Worm (Caenorhabditis elegans) whole organism, young adult: Measurements from ENCODE around the gene C15F1.2.
A peak's percentile ranks its signal among the peaks of the same experiment; 100 is the strongest.

Source experiments
- B0019.2 ChIP-seq: fragments of 200-800 bp; sonication (Bioruptor generic); conservative IDR thresholded peaks from 2 replicates; pipeline ENCODE4 v1.3.6; 2022; ENCODE audit warnings: missing genetic modification reagents, missing genetic modification characterization, missing compliant biosample characterization
- B0035.1 ChIP-seq: sonication (generic microtip); optimal IDR thresholded peaks from 2 replicates; lab custom pipeline; 2016; ENCODE audit warnings: missing genetic modification characterization, mild to moderate bottlenecking, missing compliant biosample characterization, missing genotype, missing genetic modification reagents
- F37B4.10 ChIP-seq: fragments of 200-800 bp; sonication (Bioruptor generic); IDR thresholded peaks from 2 replicates; pipeline ENCODE4 v1.3.6; 2022; ENCODE audit warnings: missing genetic modification characterization, missing compliant biosample characterization
- F39B2.1 ChIP-seq: fragments of 200-800 bp; sonication (Bioruptor generic); IDR thresholded peaks from 2 replicates; pipeline ENCODE4 v1.3.6; 2022; ENCODE audit warnings: missing genetic modification reagents, missing genetic modification characterization, missing compliant biosample characterization
- K11D2.4 ChIP-seq: fragments of 200-800 bp; sonication (Bioruptor generic); IDR thresholded peaks from 2 replicates; pipeline ENCODE4 v1.3.6; 2022; ENCODE audit warnings: missing genetic modification reagents, missing genetic modification characterization, missing compliant biosample characterization
- Y53G8AR.9 ChIP-seq: fragments of 200-800 bp; sonication (Bioruptor generic); conservative IDR thresholded peaks from 2 replicates; pipeline ENCODE4 v1.3.6; 2022; ENCODE audit warnings: missing genetic modification reagents, missing genetic modification characterization, missing compliant biosample characterization
- Y67H2A.10 ChIP-seq: fragments of 200-800 bp; sonication (Bioruptor generic); conservative IDR thresholded peaks from 2 replicates; pipeline ENCODE4 v1.3.6; 2022; ENCODE audit warnings: missing genetic modification reagents, missing genetic modification characterization, missing compliant biosample characterization
- Y95B8A.8 ChIP-seq: fragments of 200-800 bp; sonication (Bioruptor generic); IDR thresholded peaks from 2 replicates; pipeline ENCODE4 v1.3.6; 2022; ENCODE audit warnings: missing genetic modification reagents, missing genetic modification characterization, missing compliant biosample characterization
- aptf-3 ChIP-seq: fragments of 200-800 bp; sonication (Bioruptor generic); IDR thresholded peaks from 2 replicates; pipeline ENCODE4 v1.3.6; 2022; ENCODE audit warnings: missing genetic modification characterization, missing compliant biosample characterization
- attf-5 ChIP-seq: fragments of 200-800 bp; sonication (Bioruptor generic); optimal IDR thresholded peaks from 2 replicates; lab custom pipeline; 2018; ENCODE audit warnings: mild to moderate bottlenecking, missing genetic modification characterization, missing compliant biosample characterization
- attf-6 ChIP-seq: fragments of 200-800 bp; sonication (Bioruptor generic); IDR thresholded peaks from 2 replicates; pipeline ENCODE4 v1.3.6; 2022; ENCODE audit warnings: missing genetic modification reagents, missing genetic modification characterization, missing compliant biosample characterization
- bed-1 ChIP-seq: fragments of 200-800 bp; sonication (Bioruptor generic); IDR thresholded peaks from 2 replicates; pipeline ENCODE4 v1.3.6; 2022; ENCODE audit warnings: missing genetic modification reagents, missing genetic modification characterization, missing compliant biosample characterization
- ccch-3 ChIP-seq: fragments of 200-800 bp; sonication (Bioruptor generic); optimal IDR thresholded peaks from 2 replicates; lab custom pipeline; 2018; ENCODE audit warnings: mild to moderate bottlenecking, missing genetic modification characterization, missing compliant biosample characterization
- ceh-100 ChIP-seq: fragments of 200-800 bp; sonication (Bioruptor generic); IDR thresholded peaks from 2 replicates; pipeline ENCODE4 v1.3.6; 2022; ENCODE audit warnings: missing genetic modification reagents, missing genetic modification characterization, missing compliant biosample characterization
- ceh-27 ChIP-seq: fragments of 200-800 bp; sonication (Bioruptor generic); optimal IDR thresholded peaks from 2 replicates; lab custom pipeline; 2018; ENCODE audit warnings: mild to moderate bottlenecking, missing genetic modification characterization, moderate library complexity, missing compliant biosample characterization
- ceh-40 ChIP-seq: fragments of 200-800 bp; sonication (Bioruptor generic); IDR thresholded peaks from 2 replicates; pipeline ENCODE4 v1.3.6; 2022; ENCODE audit warnings: missing genetic modification characterization, missing compliant biosample characterization
- dpl-1 ChIP-seq: fragments of 150-350 bp; optimal IDR thresholded peaks from 2 replicates; lab custom pipeline; 2014; ENCODE audit warnings: missing biosample characterization, missing genetic modification reagents, missing genetic modification characterization
- efl-1 ChIP-seq: fragments of 150-350 bp; optimal IDR thresholded peaks from 2 replicates; lab custom pipeline; 2014; ENCODE audit warnings: missing biosample characterization, missing genetic modification reagents, missing genetic modification characterization
- egl-18 ChIP-seq: fragments of 200-800 bp; sonication (Bioruptor generic); IDR thresholded peaks from 2 replicates; pipeline ENCODE4 v1.3.6; 2022; ENCODE audit warnings: missing genetic modification reagents, missing genetic modification characterization, missing compliant biosample characterization
- egrh-3 ChIP-seq: fragments of 200-800 bp; sonication (Bioruptor generic); IDR thresholded peaks from 2 replicates; pipeline ENCODE4 v1.3.6; 2022; ENCODE audit warnings: missing genetic modification reagents, missing genetic modification characterization, missing compliant biosample characterization
- ekl-4 ChIP-seq: fragments of 200-800 bp; sonication (Bioruptor generic); IDR thresholded peaks from 2 replicates; pipeline ENCODE4 v1.3.6; 2022; ENCODE audit warnings: missing genetic modification reagents, missing genetic modification characterization, missing compliant biosample characterization
- gei-17 ChIP-seq: fragments of 200-800 bp; sonication (Bioruptor generic); optimal IDR thresholded peaks from 2 replicates; lab custom pipeline; 2018; ENCODE audit warnings: mild to moderate bottlenecking, missing genetic modification characterization, missing compliant biosample characterization
- hlh-26 ChIP-seq: fragments of 200-800 bp; sonication (Bioruptor generic); conservative IDR thresholded peaks from 2 replicates; pipeline ENCODE4 v1.3.6; 2022; ENCODE audit warnings: missing genetic modification reagents, missing genetic modification characterization, missing compliant biosample characterization
- hmg-1.2 ChIP-seq: fragments of 200-800 bp; sonication (Bioruptor generic); IDR thresholded peaks from 2 replicates; pipeline ENCODE4 v1.3.6; 2022; ENCODE audit warnings: missing genetic modification reagents, missing genetic modification characterization, missing compliant biosample characterization
- hmg-20 ChIP-seq: fragments of 200-800 bp; sonication (Bioruptor generic); IDR thresholded peaks from 2 replicates; pipeline ENCODE4 v1.3.6; 2022; ENCODE audit warnings: missing genetic modification reagents, missing genetic modification characterization, missing compliant biosample characterization
- hsf-1 ChIP-seq: fragments of 200-800 bp; sonication (Bioruptor generic); IDR thresholded peaks from 2 replicates; pipeline ENCODE4 v1.3.6; 2022; ENCODE audit warnings: missing genetic modification reagents, missing genetic modification characterization, missing compliant biosample characterization
- lin-35 ChIP-seq, 3 experiments: fragments of 150-350 bp in 2 of 3; sonication (generic microtip) in 1 of 3; optimal IDR thresholded peaks; 2 replicates each; lab custom pipeline; 2014 to 2018; ENCODE audit warnings: missing biosample characterization in 3 of 3, missing genetic modification characterization in 3 of 3, missing genetic modification reagents in 3 of 3
- lin-54 ChIP-seq: fragments of 200-800 bp; sonication (Bioruptor generic); optimal IDR thresholded peaks from 2 replicates; lab custom pipeline; 2018; ENCODE audit warnings: mild to moderate bottlenecking, missing genetic modification characterization, missing compliant biosample characterization
- lir-1 ChIP-seq: fragments of 200-800 bp; sonication (Bioruptor generic); conservative IDR thresholded peaks from 2 replicates; pipeline ENCODE4 v1.3.6; 2022; ENCODE audit warnings: missing genetic modification reagents, missing genetic modification characterization, missing compliant biosample characterization
- lsl-1 ChIP-seq: fragments of 200-800 bp; sonication (Bioruptor generic); optimal IDR thresholded peaks from 2 replicates; lab custom pipeline; 2018; ENCODE audit warnings: mild to moderate bottlenecking, missing genetic modification characterization, moderate library complexity, missing compliant biosample characterization
- madf-6 ChIP-seq: fragments of 200-800 bp; sonication (Bioruptor generic); IDR thresholded peaks from 2 replicates; pipeline ENCODE4 v1.3.6; 2022; ENCODE audit warnings: missing genetic modification reagents, missing genetic modification characterization, missing compliant biosample characterization
- mcd-1 ChIP-seq: fragments of 200-800 bp; sonication (Bioruptor generic); IDR thresholded peaks from 2 replicates; pipeline ENCODE4 v1.3.6; 2022; ENCODE audit warnings: missing genetic modification reagents, missing genetic modification characterization, missing compliant biosample characterization
- mxl-1 ChIP-seq: sonication (generic microtip); optimal IDR thresholded peaks from 2 replicates; lab custom pipeline; 2016; ENCODE audit warnings: missing genetic modification characterization, missing compliant biosample characterization
- nfyb-1 ChIP-seq: fragments of 200-800 bp; sonication (Bioruptor generic); IDR thresholded peaks from 2 replicates; pipeline ENCODE4 v1.3.6; 2022; ENCODE audit warnings: missing genetic modification reagents, missing genetic modification characterization, missing compliant biosample characterization
- nhr-80 ChIP-seq: sonication (generic microtip); optimal IDR thresholded peaks from 2 replicates; lab custom pipeline; 2016; ENCODE audit warnings: missing genetic modification characterization, missing compliant biosample characterization
- rec-8 ChIP-seq, 2 experiments: sonication (generic microtip); optimal IDR thresholded peaks; 2 replicates each; lab custom pipeline; 2016; ENCODE audit warnings: mild to moderate bottlenecking in 2 of 2, missing genetic modification characterization in 2 of 2, missing genetic modification reagents in 2 of 2, missing genotype in 2 of 2, missing biosample characterization in 1 of 2, missing compliant biosample characterization in 1 of 2, moderate library complexity in 1 of 2
- repo-1 ChIP-seq: sonication (generic microtip); optimal IDR thresholded peaks from 2 replicates; lab custom pipeline; 2017; ENCODE audit warnings: mild to moderate bottlenecking, missing genetic modification characterization, missing compliant biosample characterization
- snpc-4 ChIP-seq, 5 experiments: fragments of 150-350 bp in 1 of 5; sonication (generic microtip) in 4 of 5; optimal IDR thresholded peaks; 2 replicates each; lab custom pipeline; 2014 to 2018; ENCODE audit warnings: missing genetic modification characterization in 5 of 5, missing biosample characterization in 3 of 5, antibody characterized with exemption in 2 of 5, mild to moderate bottlenecking in 2 of 5, missing compliant biosample characterization in 2 of 5, missing genotype in 2 of 5, moderate library complexity in 2 of 5, missing genetic modification reagents in 1 of 5
- unc-130 ChIP-seq: sonication (generic microtip); optimal IDR thresholded peaks from 2 replicates; lab custom pipeline; 2016; ENCODE audit warnings: missing genetic modification reagents, missing genetic modification characterization, missing compliant biosample characterization
- xnd-1 ChIP-seq: sonication (generic microtip); optimal IDR thresholded peaks from 2 replicates; lab custom pipeline; 2016; ENCODE audit warnings: missing genotype, missing genetic modification reagents, missing genetic modification characterization, missing compliant biosample characterization
- ztf-25 ChIP-seq: fragments of 200-800 bp; sonication (Bioruptor generic); IDR thresholded peaks from 2 replicates; pipeline ENCODE4 v1.3.6; 2022; ENCODE audit warnings: missing genetic modification reagents, missing genetic modification characterization, missing compliant biosample characterization
- ztf-26 ChIP-seq: sonication (generic microtip); optimal IDR thresholded peaks from 2 replicates; lab custom pipeline; 2017; ENCODE audit warnings: missing genetic modification characterization, missing compliant biosample characterization
- ztf-28 ChIP-seq: fragments of 200-800 bp; sonication (Bioruptor generic); IDR thresholded peaks from 2 replicates; pipeline ENCODE4 v1.3.6; 2022; ENCODE audit warnings: missing genetic modification reagents, missing genetic modification characterization, missing compliant biosample characterization

C15F1.2 gene

ce11 chrII:6972185-6972737, 7.5 kb upstream of the C15F1.2 start, which contains the start of gene art-1 (continued):
- no peak for TF ChIP-seq ztf-28 (GFP tag; lab: Robert Waterston, UW)
- no peak for TF ChIP-seq Y95B8A.8 (GFP tag; lab: Robert Waterston, UW)
- TF ChIP-seq unc-130 (GFP tag; lab: Kevin White, UChicago), result no peak
- no peak for TF ChIP-seq madf-6 (GFP tag; lab: Robert Waterston, UW)
- TF ChIP-seq attf-5 (GFP tag; lab: Kevin White, UChicago), result no peak
- TF ChIP-seq attf-6 (GFP tag; lab: Robert Waterston, UW), result no peak
- no peak for TF ChIP-seq K11D2.4 (GFP tag; lab: Robert Waterston, UW)
- no peak for TF ChIP-seq gei-17 (GFP tag; lab: Kevin White, UChicago)
- TF ChIP-seq hsf-1 (GFP tag; lab: Robert Waterston, UW), result no peak
- TF ChIP-seq repo-1 (tag; lab: Kevin White, UChicago), result no peak
- TF ChIP-seq, all 124 proteins: peak for 6

- TF ChIP-seq hlh-26 (GFP tag; lab: Robert Waterston, UW) (no peak), madf-6 (GFP tag; lab: Robert Waterston, UW) (0 out of 2 replicates have a peak, but pooled peaks have one; percentile 25), ceh-27 (GFP tag; lab: Kevin White, UChicago) (peak; percentile 11), B0019.2 (GFP tag; lab: Robert Waterston, UW) (no peak), F37B4.10 (no peak), Y67H2A.10 (no peak), hsf-1 (GFP tag; lab: Robert Waterston, UW) (no peak), lsl-1 (GFP tag; lab: Kevin White, UChicago) (no peak), attf-5 (GFP tag; lab: Kevin White, UChicago) (no peak), B0035.1 (no peak), nfyb-1 (GFP tag; lab: Robert Waterston, UW) (0 out of 2 replicates have a peak, but pooled peaks have one; percentile 7), Y53G8AR.9 (no peak), mcd-1 (GFP tag; lab: Robert Waterston, UW) (no peak), hmg-20 (GFP tag; lab: Robert Waterston, UW) (no peak), nhr-80 (tag; lab: Kevin White, UChicago) (peak; percentile 21), ceh-40 (no peak), F39B2.1 (GFP tag; lab: Robert Waterston, UW) (no peak), ztf-26 (tag; lab: Kevin White, UChicago) (no peak), mxl-1 (tag; lab: Kevin White, UChicago) (no peak), rec-8 (tag; optimal IDR thresholded peaks at IDR 0.05; lab: Kevin White, UChicago) (no peak)
Observed at ce11 chrII:6973501-6973900, 6.3 kb upstream of the C15F1.2 start, which contains the start of gene sod-1. sod-1 (minus strand) TSS chrII:6973887.

- no peak for TF ChIP-seq attf-6 (GFP tag; lab: Robert Waterston, UW)
- TF ChIP-seq snpc-4 (GFP tag; optimal IDR thresholded peaks at IDR 0.05; lab: Kevin White, UChicago), result no peak
- peak in 1 of 4 experiments; percentile 11 for TF ChIP-seq snpc-4 (tag; optimal IDR thresholded peaks at IDR 0.05; lab: Kevin White, UChicago)
- no peak for TF ChIP-seq ekl-4
- no peak for TF ChIP-seq lir-1 (GFP tag; lab: Robert Waterston, UW)
- TF ChIP-seq F37B4.10, result no peak
- TF ChIP-seq ztf-25 (GFP tag; lab: Robert Waterston, UW), result no peak
- TF ChIP-seq lin-35 (GFP tag; optimal IDR thresholded peaks at IDR 0.05; lab: Kevin White, UChicago), result peak in 2 of 3 experiments; percentile 6 to 72
- TF ChIP-seq F39B2.1 (GFP tag; lab: Robert Waterston, UW), result no peak
- no peak for TF ChIP-seq ceh-100
- TF ChIP-seq hmg-1.2 (GFP tag; lab: Robert Waterston, UW), result peak; percentile 31; the same call in 1 of the 2 replicates
- no peak for TF ChIP-seq hmg-20 (GFP tag; lab: Robert Waterston, UW)
- TF ChIP-seq dpl-1 (GFP tag; lab: Kevin White, UChicago), result peak; percentile 48
- peak; percentile 68 for TF ChIP-seq lin-54 (GFP tag; lab: Kevin White, UChicago)
- TF ChIP-seq bed-1, result no peak
- no peak for TF ChIP-seq egl-18 (GFP tag; lab: Robert Waterston, UW)
- TF ChIP-seq hlh-26 (GFP tag; lab: Robert Waterston, UW), result no peak
- no peak for TF ChIP-seq xnd-1
- TF ChIP-seq ccch-3 (GFP tag; lab: Kevin White, UChicago), result no peak
- TF ChIP-seq aptf-3 (GFP tag; lab: Robert Waterston, UW), result no peak
- TF ChIP-seq lsl-1 (GFP tag; lab: Kevin White, UChicago), result no peak
- peak; percentile 54 for TF ChIP-seq efl-1
- peak; percentile 14; the same call in 1 of the 2 replicates for TF ChIP-seq mcd-1 (GFP tag; lab: Robert Waterston, UW)
- TF ChIP-seq egrh-3 (GFP tag; lab: Robert Waterston, UW), result no peak
Observed at ce11 chrII:6974011-6974410, 5.7 kb upstream of the C15F1.2 start.
